Fruit fly (Drosophila melanogaster) whole organism, prepupa: Measurements from ENCODE around the gene CG18418.

Source experiments
- CG10631 ChIP-seq: fragments of 200-800 bp; sonication (Bioruptor generic); optimal IDR thresholded peaks from 2 replicates; lab custom pipeline; 2016; ENCODE audit warnings: missing biosample characterization, missing genetic modification characterization
- CG10669 ChIP-seq: fragments of 200-800 bp; sonication (Bioruptor generic); optimal IDR thresholded peaks from 3 replicates; lab custom pipeline; 2018; ENCODE audit warnings: missing biosample characterization, mild to moderate bottlenecking, missing genetic modification characterization, moderate library complexity
- CG11294 ChIP-seq: fragments of 200-800 bp; sonication (Bioruptor generic); IDR thresholded peaks from 2 replicates; pipeline ENCODE4 v1.3.6; 2022; ENCODE audit warnings: missing biosample characterization, missing genetic modification characterization
- CG11762 ChIP-seq: fragments of 200-800 bp; sonication (Bioruptor generic); optimal IDR thresholded peaks from 3 replicates; lab custom pipeline; 2016; ENCODE audit warnings: missing biosample characterization, missing genetic modification characterization; ENCODE audit not compliant: insufficient read depth
- CG11902 ChIP-seq: fragments of 200-800 bp; sonication (Bioruptor generic); optimal IDR thresholded peaks from 3 replicates; lab custom pipeline; 2016; ENCODE audit warnings: missing biosample characterization, missing genetic modification characterization
- CG15336 ChIP-seq: fragments of 200-800 bp; sonication (Bioruptor generic); IDR thresholded peaks from 2 replicates; pipeline ENCODE4 v1.3.6; 2022; ENCODE audit warnings: missing biosample characterization, missing genetic modification characterization
- CG1621 ChIP-seq: fragments of 200-800 bp; sonication (Bioruptor generic); optimal IDR thresholded peaks from 3 replicates; lab custom pipeline; 2018; ENCODE audit warnings: missing biosample characterization, mild to moderate bottlenecking, missing genetic modification characterization
- CG3032 ChIP-seq: fragments of 200-800 bp; optimal IDR thresholded peaks from 2 replicates; lab custom pipeline; 2019; ENCODE audit warnings: missing biosample characterization, mild to moderate bottlenecking, missing genetic modification characterization, moderate library complexity
- CG32006 ChIP-seq: fragments of 200-800 bp; sonication (Bioruptor generic); optimal IDR thresholded peaks from 3 replicates; lab custom pipeline; 2017; ENCODE audit warnings: missing biosample characterization, mild to moderate bottlenecking, missing genetic modification characterization
- CG3919 ChIP-seq: fragments of 200-800 bp; sonication (Bioruptor generic); optimal IDR thresholded peaks from 3 replicates; lab custom pipeline; 2016; ENCODE audit warnings: missing biosample characterization, missing genetic modification characterization
- CG4318 ChIP-seq: fragments of 200-800 bp; sonication (Bioruptor generic); optimal IDR thresholded peaks from 3 replicates; lab custom pipeline; 2017; ENCODE audit warnings: missing biosample characterization, mild to moderate bottlenecking, missing genetic modification characterization
- CG6163 ChIP-seq: fragments of 200-800 bp; sonication (Bioruptor generic); IDR thresholded peaks from 3 replicates; pipeline ENCODE4 v1.3.6; 2022; ENCODE audit warnings: missing biosample characterization, missing genetic modification characterization
- CG6276 ChIP-seq: fragments of 200-800 bp; sonication (Bioruptor generic); optimal IDR thresholded peaks from 2 replicates; lab custom pipeline; 2017; ENCODE audit warnings: missing biosample characterization, mild to moderate bottlenecking, missing genetic modification characterization
- CG6808 ChIP-seq: fragments of 200-800 bp; sonication (Bioruptor generic); optimal IDR thresholded peaks from 3 replicates; lab custom pipeline; 2017; ENCODE audit warnings: missing biosample characterization, missing genetic modification characterization, mild to moderate bottlenecking, moderate library complexity, missing genetic modification reagents
- CG6854 ChIP-seq: fragments of 200-800 bp; sonication (Bioruptor generic); optimal IDR thresholded peaks from 2 replicates; lab custom pipeline; 2017; ENCODE audit warnings: missing biosample characterization, mild to moderate bottlenecking, missing genetic modification characterization
- CG8119 ChIP-seq: fragments of 200-800 bp; sonication (Bioruptor generic); IDR thresholded peaks from 3 replicates; pipeline ENCODE4 v1.3.6; 2022; ENCODE audit warnings: missing biosample characterization, missing genetic modification characterization
- CG8319 ChIP-seq: fragments of 200-800 bp; sonication (Bioruptor generic); optimal IDR thresholded peaks from 3 replicates; lab custom pipeline; 2016; ENCODE audit warnings: missing biosample characterization, missing genetic modification characterization
- CG8632 ChIP-seq: fragments of 200-800 bp; sonication (Bioruptor generic); optimal IDR thresholded peaks from 3 replicates; lab custom pipeline; 2016; ENCODE audit warnings: missing biosample characterization, missing genetic modification characterization
- CG9139 ChIP-seq: fragments of 200-800 bp; sonication (Bioruptor generic); optimal IDR thresholded peaks from 3 replicates; lab custom pipeline; 2017; ENCODE audit warnings: missing biosample characterization, mild to moderate bottlenecking, missing genetic modification characterization
- Eip75B ChIP-seq: fragments of 200-800 bp; sonication (Bioruptor generic); optimal IDR thresholded peaks from 3 replicates; lab custom pipeline; 2016; ENCODE audit warnings: missing biosample characterization, missing genetic modification characterization
- Eip78C ChIP-seq: fragments of 200-800 bp; sonication (Bioruptor generic); peaks from one replicate; lab custom pipeline; 2016; ENCODE audit warnings: missing biosample characterization, missing genetic modification characterization
- Eip93F ChIP-seq: fragments of 200-800 bp; sonication (Bioruptor generic); optimal IDR thresholded peaks from 2 replicates; lab custom pipeline; 2016; ENCODE audit warnings: missing biosample characterization, mild to moderate bottlenecking, missing genetic modification characterization
- Ets21C ChIP-seq: fragments of 200-800 bp; sonication (Bioruptor generic); optimal IDR thresholded peaks from 3 replicates; lab custom pipeline; 2016; ENCODE audit warnings: missing biosample characterization, missing genetic modification characterization
- Ets96B ChIP-seq: fragments of 200-800 bp; optimal IDR thresholded peaks from 2 replicates; lab custom pipeline; 2019; ENCODE audit warnings: missing biosample characterization, mild to moderate bottlenecking, missing genetic modification characterization, moderate library complexity
- Gug ChIP-seq: fragments of 200-800 bp; sonication (Bioruptor generic); IDR thresholded peaks from 2 replicates; pipeline ENCODE4 v1.3.6; 2022; ENCODE audit warnings: missing biosample characterization, missing genetic modification characterization
- Hr39 ChIP-seq: fragments of 200-800 bp; sonication (Bioruptor generic); optimal IDR thresholded peaks from 2 replicates; lab custom pipeline; 2016; ENCODE audit warnings: missing biosample characterization, missing genetic modification characterization
- Hr4 ChIP-seq: fragments of 200-800 bp; sonication (Bioruptor generic); optimal IDR thresholded peaks from 3 replicates; lab custom pipeline; 2016; ENCODE audit warnings: missing biosample characterization, missing genetic modification characterization
- Lpt ChIP-seq: fragments of 200-800 bp; sonication (Bioruptor generic); optimal IDR thresholded peaks from 3 replicates; lab custom pipeline; 2016; ENCODE audit warnings: missing biosample characterization, missing genetic modification characterization
- OdsH ChIP-seq: fragments of 200-800 bp; sonication (Bioruptor generic); optimal IDR thresholded peaks from 3 replicates; lab custom pipeline; 2016; ENCODE audit warnings: missing biosample characterization, missing genetic modification characterization
- Smox ChIP-seq: fragments of 200-800 bp; sonication (Bioruptor generic); optimal IDR thresholded peaks from 3 replicates; lab custom pipeline; 2016; ENCODE audit warnings: missing biosample characterization, missing genetic modification characterization
- Sox14 ChIP-seq: fragments of 200-800 bp; sonication (Bioruptor generic); optimal IDR thresholded peaks from 3 replicates; lab custom pipeline; 2016; ENCODE audit warnings: missing biosample characterization, missing genetic modification characterization
- achi ChIP-seq: fragments of 200-800 bp; sonication (Bioruptor generic); optimal IDR thresholded peaks from 3 replicates; lab custom pipeline; 2016; ENCODE audit warnings: missing biosample characterization, missing genetic modification characterization
- acj6 ChIP-seq: fragments of 200-800 bp; sonication (Bioruptor generic); optimal IDR thresholded peaks from 3 replicates; lab custom pipeline; 2016; ENCODE audit warnings: missing biosample characterization, missing genetic modification characterization
- cyc ChIP-seq: fragments of 200-800 bp; sonication (Bioruptor generic); optimal IDR thresholded peaks from 3 replicates; lab custom pipeline; 2016; ENCODE audit warnings: missing biosample characterization, missing genetic modification characterization
- dsx ChIP-seq: fragments of 200-800 bp; optimal IDR thresholded peaks from 3 replicates; lab custom pipeline; 2019; ENCODE audit warnings: missing biosample characterization, mild to moderate bottlenecking, missing genetic modification characterization, moderate library complexity; ENCODE audit not compliant: poor library complexity, severe bottlenecking
- eg ChIP-seq: fragments of 200-800 bp; sonication (Bioruptor generic); IDR thresholded peaks from 3 replicates; pipeline ENCODE4 v1.3.6; 2022; ENCODE audit warnings: missing biosample characterization, missing genetic modification characterization
- fd59A ChIP-seq: fragments of 200-800 bp; sonication (Bioruptor generic); optimal IDR thresholded peaks from 2 replicates; lab custom pipeline; 2017; ENCODE audit warnings: missing biosample characterization, mild to moderate bottlenecking, missing genetic modification characterization, missing genetic modification reagents
- fkh ChIP-seq: fragments of 200-800 bp; sonication (Bioruptor generic); optimal IDR thresholded peaks from 3 replicates; lab custom pipeline; 2017; ENCODE audit warnings: missing biosample characterization, mild to moderate bottlenecking, missing genetic modification characterization, moderate library complexity
- net ChIP-seq: fragments of 200-800 bp; sonication (Bioruptor generic); optimal IDR thresholded peaks from 3 replicates; lab custom pipeline; 2016; ENCODE audit warnings: missing biosample characterization, missing genetic modification characterization
- pdm3 ChIP-seq: fragments of 200-800 bp; sonication (Bioruptor generic); optimal IDR thresholded peaks from 3 replicates; lab custom pipeline; 2016; ENCODE audit warnings: missing biosample characterization, missing genetic modification characterization
- spab ChIP-seq: fragments of 200-800 bp; sonication (Bioruptor generic); optimal IDR thresholded peaks from 2 replicates; lab custom pipeline; 2017; ENCODE audit warnings: missing biosample characterization, mild to moderate bottlenecking, missing genetic modification characterization, missing genetic modification reagents
- ss ChIP-seq, 2 experiments: fragments of 200-800 bp; sonication (Bioruptor generic); optimal IDR thresholded peaks; 2 replicates in 1 of 2; 3 replicates in 1 of 2; lab custom pipeline; 2017 to 2018; ENCODE audit warnings: mild to moderate bottlenecking in 2 of 2, missing biosample characterization in 2 of 2, missing genetic modification characterization in 2 of 2, moderate library complexity in 1 of 2
- svp ChIP-seq: fragments of 200-800 bp; sonication (Bioruptor generic); peaks from one replicate; lab custom pipeline; 2016; ENCODE audit warnings: missing biosample characterization, missing genetic modification characterization
- topi ChIP-seq: fragments of 200-800 bp; sonication (Bioruptor generic); optimal IDR thresholded peaks from 3 replicates; lab custom pipeline; 2016; ENCODE audit warnings: missing biosample characterization, missing genetic modification characterization

CG18418 gene

dm6 chr3L:4702003-4702402, 12.1 kb upstream of the CG18418 start:
- TF ChIP-seq CG32006 (GFP tag; lab: Kevin White, UChicago): peak; percentile 9
- TF ChIP-seq CG8119 (GFP tag; lab: Robert Waterston, UW): no peak; the same call in 2 of the 3 replicates
- peak; percentile 26 for TF ChIP-seq achi (GFP tag; lab: Kevin White, UChicago)
- TF ChIP-seq ss (GFP tag; optimal IDR thresholded peaks at IDR 0.05; lab: Kevin White, UChicago): peak in 1 of 2 experiments; percentile 29
- TF ChIP-seq CG11762 (GFP tag; lab: Kevin White, UChicago): no peak
- peak; percentile 24 for TF ChIP-seq pdm3
- TF ChIP-seq OdsH: peak; percentile 33
- TF ChIP-seq svp: no peak
- peak; percentile 58; the same call in 2 of the 3 replicates for TF ChIP-seq CG6163 (GFP tag; lab: Robert Waterston, UW)
- TF ChIP-seq CG4318 (GFP tag; lab: Kevin White, UChicago): no peak
- TF ChIP-seq Ets96B: peak; percentile 27
- peak; percentile 46 for TF ChIP-seq acj6 (GFP tag; lab: Kevin White, UChicago)
- TF ChIP-seq dsx (GFP tag; lab: Kevin White, UChicago): peak; percentile 6
- TF ChIP-seq CG10631: no peak
- no peak for TF ChIP-seq CG6808 (GFP tag; lab: Kevin White, UChicago)
- peak; percentile 2 for TF ChIP-seq CG3032
- peak; percentile 4 for TF ChIP-seq fd59A (GFP tag; lab: Kevin White, UChicago)
- peak; percentile 8 for TF ChIP-seq Hr4
- peak; percentile 80 for TF ChIP-seq Eip78C (GFP tag; lab: Kevin White, UChicago)
- TF ChIP-seq Lpt: no peak
- TF ChIP-seq CG3919 (GFP tag; lab: Kevin White, UChicago): no peak
- TF ChIP-seq CG10669 (GFP tag; lab: Kevin White, UChicago): peak; percentile 17
- TF ChIP-seq CG8632 (GFP tag; lab: Kevin White, UChicago): no peak
- TF ChIP-seq, all 60 proteins: peak for 14

dm6 chr3L:4700091-4700490, 10.2 kb upstream of the CG18418 start:
- TF ChIP-seq Eip78C (GFP tag; lab: Kevin White, UChicago) (peak; percentile 48), CG15336 (peak; percentile 76), CG11294 (GFP tag; lab: Robert Waterston, UW) (peak; percentile 43; the same call in 1 of the 2 replicates), fd59A (GFP tag; lab: Kevin White, UChicago) (no peak), CG6163 (GFP tag; lab: Robert Waterston, UW) (peak; percentile 47; the same call in 1 of the 3 replicates), Sox14 (GFP tag; lab: Kevin White, UChicago) (no peak), Hr4 (peak; percentile 8), net (GFP tag; lab: Kevin White, UChicago) (no peak), CG32006 (GFP tag; lab: Kevin White, UChicago) (peak; percentile 40), cyc (GFP tag; lab: Kevin White, UChicago) (no peak), Gug (GFP tag; lab: Robert Waterston, UW) (peak; percentile 51; the same call in 1 of the 2 replicates), eg (GFP tag; lab: Robert Waterston, UW) (peak; percentile 82), CG6276 (GFP tag; lab: Kevin White, UChicago) (peak; percentile 18), CG8119 (GFP tag; lab: Robert Waterston, UW) (peak; percentile 70), topi (GFP tag; lab: Kevin White, UChicago) (no peak)

DNA sequence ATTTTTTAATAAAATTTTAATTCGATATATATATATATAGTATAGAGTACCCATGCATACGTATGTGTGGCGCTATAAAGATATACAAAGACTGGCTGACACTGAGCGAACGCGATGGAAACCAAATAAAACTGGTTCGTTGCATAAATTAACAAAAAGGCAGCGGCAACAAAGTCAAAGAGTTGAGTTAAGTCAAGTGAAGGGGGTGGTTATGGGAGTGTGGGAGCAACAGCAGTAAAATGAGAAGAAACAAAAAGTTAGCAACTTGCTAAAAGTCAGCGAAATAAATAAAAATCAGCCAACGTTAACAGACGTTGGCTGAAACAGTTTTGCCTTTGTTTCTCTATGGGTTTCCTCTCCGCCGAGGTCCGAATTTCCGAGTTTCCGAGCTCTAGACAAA, 8.6 kb upstream of the CG18418 start:
- TF ChIP-seq Eip78C (GFP tag; lab: Kevin White, UChicago) (peak; percentile 3), dsx (GFP tag; lab: Kevin White, UChicago) (peak; percentile 75), fkh (GFP tag; lab: Kevin White, UChicago) (no peak)

- peak; percentile 88 for TF ChIP-seq CG8119 (GFP tag; lab: Robert Waterston, UW)
- peak; percentile 86 for TF ChIP-seq CG8319 (GFP tag; lab: Kevin White, UChicago)
- peak; percentile 78 for TF ChIP-seq CG10669 (GFP tag; lab: Kevin White, UChicago)
- TF ChIP-seq Ets21C (GFP tag; lab: Kevin White, UChicago): peak; percentile 78
- peak; percentile 33 for TF ChIP-seq CG6854 (GFP tag; lab: Kevin White, UChicago)
- peak in 1 of 2 experiments; percentile 51 for TF ChIP-seq ss (GFP tag; optimal IDR thresholded peaks at IDR 0.05; lab: Kevin White, UChicago)
- peak; percentile 77 for TF ChIP-seq Ets96B
- TF ChIP-seq net (GFP tag; lab: Kevin White, UChicago): peak; percentile 88
- TF ChIP-seq CG32006 (GFP tag; lab: Kevin White, UChicago): peak; percentile 91
- peak; percentile 64 for TF ChIP-seq CG1621 (tag; lab: Kevin White, UChicago)
- peak; percentile 88 for TF ChIP-seq Smox (GFP tag; lab: Kevin White, UChicago)
- TF ChIP-seq CG11902 (GFP tag; lab: Kevin White, UChicago): peak; percentile 87
- TF ChIP-seq CG11762 (GFP tag; lab: Kevin White, UChicago): peak; percentile 79
- TF ChIP-seq achi (GFP tag; lab: Kevin White, UChicago): peak; percentile 88
- TF ChIP-seq Eip93F (GFP tag; lab: Kevin White, UChicago): no peak
- peak; percentile 81 for TF ChIP-seq Lpt
- peak; percentile 93 for TF ChIP-seq Hr39 (GFP tag; lab: Kevin White, UChicago)
- TF ChIP-seq eg (GFP tag; lab: Robert Waterston, UW): peak; percentile 92
- peak; percentile 43 for TF ChIP-seq CG9139
- peak; percentile 86 for TF ChIP-seq Eip75B (GFP tag; lab: Kevin White, UChicago)
- peak; percentile 70 for TF ChIP-seq CG10631
- TF ChIP-seq spab: peak; percentile 69
These were observed 8.2 kb upstream of the CG18418 start for dm6 chr3L:4698032-4698431.
